Worm (Caenorhabditis elegans) whole organism, L1 larva: Measurements from ENCODE around the gene irg-6.

ENCODE experiments used
- lin-15B ChIP-seq: fragments of 150-350 bp; sonication (generic microtip); optimal IDR thresholded peaks from 3 replicates; lab custom pipeline; 2014; ENCODE audit warnings: missing biosample characterization, missing genetic modification characterization
- nhr-76 ChIP-seq: sonication (generic microtip); optimal IDR thresholded peaks from 2 replicates; lab custom pipeline; 2017; ENCODE audit warnings: missing biosample characterization, missing genetic modification characterization
- rnt-1 ChIP-seq: sonication (generic microtip); optimal IDR thresholded peaks from 2 replicates; lab custom pipeline; 2016; ENCODE audit warnings: mild to moderate bottlenecking, missing genetic modification characterization, moderate library complexity, missing compliant biosample characterization
- snpc-4 ChIP-seq: fragments of 150-350 bp; optimal IDR thresholded peaks from 2 replicates; lab custom pipeline; 2014; ENCODE audit warnings: missing biosample characterization, missing genetic modification characterization
- unc-86 ChIP-seq: sonication (generic microtip); optimal IDR thresholded peaks from 2 replicates; lab custom pipeline; 2016; ENCODE audit warnings: missing genetic modification characterization, missing compliant biosample characterization
- ztf-4 ChIP-seq: fragments of 150-350 bp; optimal IDR thresholded peaks from 2 replicates; lab custom pipeline; 2014; ENCODE audit warnings: missing biosample characterization, missing genetic modification characterization

- TF ChIP-seq lin-15B, result no peak
- no peak for TF ChIP-seq unc-86 (tag; lab: Kevin White, UChicago)
- TF ChIP-seq snpc-4 (tag; lab: Kevin White, UChicago), result no peak
- no peak for TF ChIP-seq nhr-76 (tag; lab: Kevin White, UChicago)
- no peak for TF ChIP-seq ztf-4
- TF ChIP-seq rnt-1 (tag; lab: Kevin White, UChicago), result no peak
Observed at ce11 chrIV:12890445-12890844, 24.3 kb downstream of the irg-6 start, which contains the start of gene K08D8.6.
